Fruit fly (Drosophila melanogaster) whole organism, prepupa: Measurements from ENCODE around the gene CG6974.

Experiments used
- CG10631 ChIP-seq: fragments of 200-800 bp; sonication (Bioruptor generic); optimal IDR thresholded peaks from 2 replicates; lab custom pipeline; 2016; ENCODE audit warnings: missing biosample characterization, missing genetic modification characterization
- CG10669 ChIP-seq: fragments of 200-800 bp; sonication (Bioruptor generic); optimal IDR thresholded peaks from 3 replicates; lab custom pipeline; 2018; ENCODE audit warnings: missing biosample characterization, mild to moderate bottlenecking, missing genetic modification characterization, moderate library complexity
- CG11294 ChIP-seq: fragments of 200-800 bp; sonication (Bioruptor generic); IDR thresholded peaks from 2 replicates; pipeline ENCODE4 v1.3.6; 2022; ENCODE audit warnings: missing biosample characterization, missing genetic modification characterization
- CG11762 ChIP-seq: fragments of 200-800 bp; sonication (Bioruptor generic); optimal IDR thresholded peaks from 3 replicates; lab custom pipeline; 2016; ENCODE audit warnings: missing biosample characterization, missing genetic modification characterization; ENCODE audit not compliant: insufficient read depth
- CG11902 ChIP-seq: fragments of 200-800 bp; sonication (Bioruptor generic); optimal IDR thresholded peaks from 3 replicates; lab custom pipeline; 2016; ENCODE audit warnings: missing biosample characterization, missing genetic modification characterization
- CG15336 ChIP-seq: fragments of 200-800 bp; sonication (Bioruptor generic); IDR thresholded peaks from 2 replicates; pipeline ENCODE4 v1.3.6; 2022; ENCODE audit warnings: missing biosample characterization, missing genetic modification characterization
- CG1621 ChIP-seq: fragments of 200-800 bp; sonication (Bioruptor generic); optimal IDR thresholded peaks from 3 replicates; lab custom pipeline; 2018; ENCODE audit warnings: missing biosample characterization, mild to moderate bottlenecking, missing genetic modification characterization
- CG3032 ChIP-seq: fragments of 200-800 bp; optimal IDR thresholded peaks from 2 replicates; lab custom pipeline; 2019; ENCODE audit warnings: missing biosample characterization, mild to moderate bottlenecking, missing genetic modification characterization, moderate library complexity
- CG32006 ChIP-seq: fragments of 200-800 bp; sonication (Bioruptor generic); optimal IDR thresholded peaks from 3 replicates; lab custom pipeline; 2017; ENCODE audit warnings: missing biosample characterization, mild to moderate bottlenecking, missing genetic modification characterization
- CG34406 ChIP-seq: fragments of 200-800 bp; sonication (Bioruptor generic); optimal IDR thresholded peaks from 3 replicates; lab custom pipeline; 2016; ENCODE audit warnings: missing biosample characterization, missing genetic modification characterization
- CG3919 ChIP-seq: fragments of 200-800 bp; sonication (Bioruptor generic); optimal IDR thresholded peaks from 3 replicates; lab custom pipeline; 2016; ENCODE audit warnings: missing biosample characterization, missing genetic modification characterization
- CG4318 ChIP-seq: fragments of 200-800 bp; sonication (Bioruptor generic); optimal IDR thresholded peaks from 3 replicates; lab custom pipeline; 2017; ENCODE audit warnings: missing biosample characterization, mild to moderate bottlenecking, missing genetic modification characterization
- CG6163 ChIP-seq: fragments of 200-800 bp; sonication (Bioruptor generic); IDR thresholded peaks from 3 replicates; pipeline ENCODE4 v1.3.6; 2022; ENCODE audit warnings: missing biosample characterization, missing genetic modification characterization
- CG6276 ChIP-seq: fragments of 200-800 bp; sonication (Bioruptor generic); optimal IDR thresholded peaks from 2 replicates; lab custom pipeline; 2017; ENCODE audit warnings: missing biosample characterization, mild to moderate bottlenecking, missing genetic modification characterization
- CG6808 ChIP-seq: fragments of 200-800 bp; sonication (Bioruptor generic); optimal IDR thresholded peaks from 3 replicates; lab custom pipeline; 2017; ENCODE audit warnings: missing biosample characterization, missing genetic modification characterization, mild to moderate bottlenecking, moderate library complexity, missing genetic modification reagents
- CG7368 ChIP-seq: fragments of 200-800 bp; sonication (Bioruptor generic); optimal IDR thresholded peaks from 3 replicates; lab custom pipeline; 2016; ENCODE audit warnings: missing biosample characterization, missing genetic modification characterization
- CG8319 ChIP-seq: fragments of 200-800 bp; sonication (Bioruptor generic); optimal IDR thresholded peaks from 3 replicates; lab custom pipeline; 2016; ENCODE audit warnings: missing biosample characterization, missing genetic modification characterization
- CG8632 ChIP-seq: fragments of 200-800 bp; sonication (Bioruptor generic); optimal IDR thresholded peaks from 3 replicates; lab custom pipeline; 2016; ENCODE audit warnings: missing biosample characterization, missing genetic modification characterization
- CG9139 ChIP-seq: fragments of 200-800 bp; sonication (Bioruptor generic); optimal IDR thresholded peaks from 3 replicates; lab custom pipeline; 2017; ENCODE audit warnings: missing biosample characterization, mild to moderate bottlenecking, missing genetic modification characterization
- Eip75B ChIP-seq: fragments of 200-800 bp; sonication (Bioruptor generic); optimal IDR thresholded peaks from 3 replicates; lab custom pipeline; 2016; ENCODE audit warnings: missing biosample characterization, missing genetic modification characterization
- Eip78C ChIP-seq: fragments of 200-800 bp; sonication (Bioruptor generic); peaks from one replicate; lab custom pipeline; 2016; ENCODE audit warnings: missing biosample characterization, missing genetic modification characterization
- Eip93F ChIP-seq: fragments of 200-800 bp; sonication (Bioruptor generic); optimal IDR thresholded peaks from 2 replicates; lab custom pipeline; 2016; ENCODE audit warnings: missing biosample characterization, mild to moderate bottlenecking, missing genetic modification characterization
- Ets96B ChIP-seq: fragments of 200-800 bp; optimal IDR thresholded peaks from 2 replicates; lab custom pipeline; 2019; ENCODE audit warnings: missing biosample characterization, mild to moderate bottlenecking, missing genetic modification characterization, moderate library complexity
- Hr39 ChIP-seq: fragments of 200-800 bp; sonication (Bioruptor generic); optimal IDR thresholded peaks from 2 replicates; lab custom pipeline; 2016; ENCODE audit warnings: missing biosample characterization, missing genetic modification characterization
- Hr4 ChIP-seq: fragments of 200-800 bp; sonication (Bioruptor generic); optimal IDR thresholded peaks from 3 replicates; lab custom pipeline; 2016; ENCODE audit warnings: missing biosample characterization, missing genetic modification characterization
- Lpt ChIP-seq: fragments of 200-800 bp; sonication (Bioruptor generic); optimal IDR thresholded peaks from 3 replicates; lab custom pipeline; 2016; ENCODE audit warnings: missing biosample characterization, missing genetic modification characterization
- Met ChIP-seq: fragments of 200-800 bp; sonication (Bioruptor generic); optimal IDR thresholded peaks from 3 replicates; lab custom pipeline; 2016; ENCODE audit warnings: missing biosample characterization, missing genetic modification characterization
- OdsH ChIP-seq: fragments of 200-800 bp; sonication (Bioruptor generic); optimal IDR thresholded peaks from 3 replicates; lab custom pipeline; 2016; ENCODE audit warnings: missing biosample characterization, missing genetic modification characterization
- Sox102F ChIP-seq: fragments of 200-800 bp; sonication (Bioruptor generic); optimal IDR thresholded peaks from 2 replicates; lab custom pipeline; 2016; ENCODE audit warnings: missing biosample characterization, mild to moderate bottlenecking, missing genetic modification characterization
- Sox14 ChIP-seq: fragments of 200-800 bp; sonication (Bioruptor generic); optimal IDR thresholded peaks from 3 replicates; lab custom pipeline; 2016; ENCODE audit warnings: missing biosample characterization, missing genetic modification characterization
- achi ChIP-seq: fragments of 200-800 bp; sonication (Bioruptor generic); optimal IDR thresholded peaks from 3 replicates; lab custom pipeline; 2016; ENCODE audit warnings: missing biosample characterization, missing genetic modification characterization
- acj6 ChIP-seq: fragments of 200-800 bp; sonication (Bioruptor generic); optimal IDR thresholded peaks from 3 replicates; lab custom pipeline; 2016; ENCODE audit warnings: missing biosample characterization, missing genetic modification characterization
- cyc ChIP-seq: fragments of 200-800 bp; sonication (Bioruptor generic); optimal IDR thresholded peaks from 3 replicates; lab custom pipeline; 2016; ENCODE audit warnings: missing biosample characterization, missing genetic modification characterization
- dsx ChIP-seq: fragments of 200-800 bp; optimal IDR thresholded peaks from 3 replicates; lab custom pipeline; 2019; ENCODE audit warnings: missing biosample characterization, mild to moderate bottlenecking, missing genetic modification characterization, moderate library complexity; ENCODE audit not compliant: poor library complexity, severe bottlenecking
- esn ChIP-seq: fragments of 200-800 bp; sonication (Bioruptor generic); optimal IDR thresholded peaks from 2 replicates; lab custom pipeline; 2016; ENCODE audit warnings: missing biosample characterization, mild to moderate bottlenecking, missing genetic modification characterization, moderate library complexity
- fkh ChIP-seq: fragments of 200-800 bp; sonication (Bioruptor generic); optimal IDR thresholded peaks from 3 replicates; lab custom pipeline; 2017; ENCODE audit warnings: missing biosample characterization, mild to moderate bottlenecking, missing genetic modification characterization, moderate library complexity
- lz ChIP-seq: fragments of 200-800 bp; sonication (Bioruptor generic); optimal IDR thresholded peaks from 3 replicates; lab custom pipeline; 2016; ENCODE audit warnings: missing biosample characterization, missing genetic modification characterization
- net ChIP-seq: fragments of 200-800 bp; sonication (Bioruptor generic); optimal IDR thresholded peaks from 3 replicates; lab custom pipeline; 2016; ENCODE audit warnings: missing biosample characterization, missing genetic modification characterization
- salr ChIP-seq, 2 experiments: fragments of 200-800 bp; sonication (Bioruptor generic); optimal IDR thresholded peaks; 3 replicates each; lab custom pipeline; 2016 to 2018; ENCODE audit warnings: missing biosample characterization in 2 of 2, missing genetic modification characterization in 2 of 2, mild to moderate bottlenecking in 1 of 2
- spab ChIP-seq: fragments of 200-800 bp; sonication (Bioruptor generic); optimal IDR thresholded peaks from 2 replicates; lab custom pipeline; 2017; ENCODE audit warnings: missing biosample characterization, mild to moderate bottlenecking, missing genetic modification characterization, missing genetic modification reagents
- ss ChIP-seq, 2 experiments: fragments of 200-800 bp; sonication (Bioruptor generic); optimal IDR thresholded peaks; 2 replicates in 1 of 2; 3 replicates in 1 of 2; lab custom pipeline; 2017 to 2018; ENCODE audit warnings: mild to moderate bottlenecking in 2 of 2, missing biosample characterization in 2 of 2, missing genetic modification characterization in 2 of 2, moderate library complexity in 1 of 2
- svp ChIP-seq: fragments of 200-800 bp; sonication (Bioruptor generic); peaks from one replicate; lab custom pipeline; 2016; ENCODE audit warnings: missing biosample characterization, missing genetic modification characterization
- topi ChIP-seq: fragments of 200-800 bp; sonication (Bioruptor generic); optimal IDR thresholded peaks from 3 replicates; lab custom pipeline; 2016; ENCODE audit warnings: missing biosample characterization, missing genetic modification characterization
- vri ChIP-seq: fragments of 200-800 bp; sonication (Bioruptor generic); optimal IDR thresholded peaks from 3 replicates; lab custom pipeline; 2016; ENCODE audit warnings: missing biosample characterization, mild to moderate bottlenecking, missing genetic modification characterization

The CG6974 gene

dm6 chr3R:15094218-15094928, 15.3 kb upstream of the CG6974 start:
- TF ChIP-seq Eip78C (GFP tag; lab: Kevin White, UChicago) (peak; percentile 84), ss (GFP tag; optimal IDR thresholded peaks at IDR 0.05; lab: Kevin White, UChicago) (peak in 1 of 2 experiments; percentile 1), esn (GFP tag; lab: Kevin White, UChicago) (peak; percentile 35), CG11762 (GFP tag; lab: Kevin White, UChicago) (no peak), Met (GFP tag; lab: Kevin White, UChicago) (peak; percentile 55), CG8319 (no peak), CG4318 (GFP tag; lab: Kevin White, UChicago) (no peak), Sox102F (GFP tag; lab: Kevin White, UChicago) (peak; percentile 1), achi (peak; percentile 24), fkh (GFP tag; lab: Kevin White, UChicago) (peak; percentile 39), Ets96B (tag; lab: Kevin White, UChicago) (no peak), lz (GFP tag; lab: Kevin White, UChicago) (no peak), svp (GFP tag; lab: Kevin White, UChicago) (peak; percentile 79), spab (GFP tag; lab: Kevin White, UChicago) (no peak), CG34406 (no peak), CG15336 (GFP tag; lab: Robert Waterston, UW) (no peak), CG6808 (GFP tag; lab: Kevin White, UChicago) (peak; percentile 23), vri (GFP tag; lab: Kevin White, UChicago) (peak; percentile 15), Hr39 (GFP tag; lab: Kevin White, UChicago) (no peak), Hr4 (GFP tag; lab: Kevin White, UChicago) (peak; percentile 32), Eip75B (GFP tag; lab: Kevin White, UChicago) (no peak), salr (GFP tag; optimal IDR thresholded peaks at IDR 0.05; lab: Kevin White, UChicago) (peak in 1 of 2 experiments; percentile 42), CG32006 (GFP tag; lab: Kevin White, UChicago) (peak; percentile 38), Sox14 (GFP tag; lab: Kevin White, UChicago) (peak; percentile 19), OdsH (GFP tag; lab: Kevin White, UChicago) (peak; percentile 23)

dm6 chr3R:15092784-15093183, 13.7 kb upstream of the CG6974 start:
- peak; percentile 28 for TF ChIP-seq Sox14 (GFP tag; lab: Kevin White, UChicago)
- TF ChIP-seq fkh (GFP tag; lab: Kevin White, UChicago), result peak; percentile 93
- no peak for TF ChIP-seq CG10631 (GFP tag; lab: Kevin White, UChicago)
- peak; percentile 35 for TF ChIP-seq Eip93F (GFP tag; lab: Kevin White, UChicago)
- TF ChIP-seq, all 60 proteins: peak for 3

- TF ChIP-seq Sox14 (GFP tag; lab: Kevin White, UChicago), result peak; percentile 82
- TF ChIP-seq CG7368 (GFP tag; lab: Kevin White, UChicago), result peak; percentile 76
- no peak for TF ChIP-seq Lpt (GFP tag; lab: Kevin White, UChicago)
- peak; percentile 82 for TF ChIP-seq cyc (GFP tag; lab: Kevin White, UChicago)
- TF ChIP-seq CG15336 (GFP tag; lab: Robert Waterston, UW), result peak; percentile 56
- peak; percentile 55 for TF ChIP-seq CG9139 (GFP tag; lab: Kevin White, UChicago)
- peak; percentile 57; the same call in 2 of the 3 replicates for TF ChIP-seq CG6163 (GFP tag; lab: Robert Waterston, UW)
- peak; percentile 80 for TF ChIP-seq CG3919 (GFP tag; lab: Kevin White, UChicago)
- TF ChIP-seq CG3032 (tag; lab: Kevin White, UChicago), result peak; percentile 88
- no peak for TF ChIP-seq fkh (GFP tag; lab: Kevin White, UChicago)
- peak; percentile 47 for TF ChIP-seq net (GFP tag; lab: Kevin White, UChicago)
- TF ChIP-seq esn (GFP tag; lab: Kevin White, UChicago), result peak; percentile 86
- peak; percentile 82 for TF ChIP-seq acj6 (GFP tag; lab: Kevin White, UChicago)
- no peak for TF ChIP-seq CG11294 (GFP tag; lab: Robert Waterston, UW)
- peak; percentile 83 for TF ChIP-seq Met (GFP tag; lab: Kevin White, UChicago)
- peak; percentile 84 for TF ChIP-seq CG10669
- peak; percentile 68 for TF ChIP-seq CG32006 (GFP tag; lab: Kevin White, UChicago)
- peak; percentile 80 for TF ChIP-seq CG11762 (GFP tag; lab: Kevin White, UChicago)
- TF ChIP-seq salr (GFP tag; optimal IDR thresholded peaks at IDR 0.05; lab: Kevin White, UChicago), result peak; percentile 50 to 65
- peak; percentile 79 for TF ChIP-seq CG11902
- TF ChIP-seq dsx, result peak; percentile 79
- peak; percentile 89 for TF ChIP-seq topi (GFP tag; lab: Kevin White, UChicago)
- no peak for TF ChIP-seq CG6276 (GFP tag; lab: Kevin White, UChicago)
- TF ChIP-seq CG8632 (GFP tag; lab: Kevin White, UChicago), result peak; percentile 82
- peak; percentile 52 for TF ChIP-seq CG1621 (tag; lab: Kevin White, UChicago)
- TF ChIP-seq Eip78C (GFP tag; lab: Kevin White, UChicago), result peak; percentile 96
- TF ChIP-seq svp (GFP tag; lab: Kevin White, UChicago), result peak; percentile 92
- peak; percentile 81 for TF ChIP-seq lz (GFP tag; lab: Kevin White, UChicago)
These were observed 13.3 kb upstream of the CG6974 start for dm6 chr3R:15092351-15092750.
